Worm (Caenorhabditis elegans) whole organism, early embryonic: ENCODE measurements around the gene rom-1.

Experiments used
- B0310.2 ChIP-seq: sonication (generic microtip); optimal IDR thresholded peaks from 2 replicates; lab custom pipeline; 2016; ENCODE audit warnings: mild to moderate bottlenecking, missing genetic modification characterization, missing compliant biosample characterization
- F13C5.2 ChIP-seq: sonication (generic microtip); optimal IDR thresholded peaks from 2 replicates; lab custom pipeline; 2017; ENCODE audit warnings: mild to moderate bottlenecking, missing genetic modification characterization, inconsistent platforms, missing compliant biosample characterization
- aly-1 ChIP-seq: sonication (generic microtip); optimal IDR thresholded peaks from 2 replicates; lab custom pipeline; 2016; ENCODE audit warnings: missing genetic modification characterization, missing compliant biosample characterization
- ama-1 ChIP-seq: fragments of 150-350 bp; optimal IDR thresholded peaks from 2 replicates; lab custom pipeline; 2014
- ceh-13 ChIP-seq: fragments of 200-800 bp; sonication (Bioruptor generic); optimal IDR thresholded peaks from 2 replicates; lab custom pipeline; 2018; ENCODE audit warnings: mild to moderate bottlenecking, missing genetic modification characterization, missing compliant biosample characterization
- ceh-36 ChIP-seq: sonication (generic microtip); optimal IDR thresholded peaks from 2 replicates; lab custom pipeline; 2016; ENCODE audit warnings: missing genetic modification characterization, inconsistent platforms, missing compliant biosample characterization
- ets-7 ChIP-seq: sonication (generic microtip); optimal IDR thresholded peaks from 2 replicates; lab custom pipeline; 2016; ENCODE audit warnings: missing genotype, missing genetic modification characterization, missing compliant biosample characterization
- flt-1 ChIP-seq: fragments of 200-800 bp; sonication (Bioruptor generic); IDR thresholded peaks from 2 replicates; pipeline ENCODE4 v1.3.6; 2022; ENCODE audit warnings: missing genetic modification characterization, missing compliant biosample characterization
- hmbx-1 ChIP-seq: sonication (generic microtip); optimal IDR thresholded peaks from 2 replicates; lab custom pipeline; 2016; ENCODE audit warnings: mild to moderate bottlenecking, missing genetic modification characterization, missing compliant biosample characterization
- hmg-4 ChIP-seq: fragments of 200-800 bp; sonication (Bioruptor generic); optimal IDR thresholded peaks from 2 replicates; lab custom pipeline; 2018; ENCODE audit warnings: mild to moderate bottlenecking, missing genetic modification characterization, missing compliant biosample characterization
- hnd-1 ChIP-seq: sonication (generic microtip); optimal IDR thresholded peaks from 2 replicates; lab custom pipeline; 2016; ENCODE audit warnings: missing genetic modification characterization, missing compliant biosample characterization
- pes-1 ChIP-seq: fragments of 200-800 bp; sonication (Bioruptor generic); IDR thresholded peaks from 2 replicates; pipeline ENCODE4 v1.3.6; 2022; ENCODE audit warnings: missing genetic modification reagents, missing genetic modification characterization, missing compliant biosample characterization
- scrt-1 ChIP-seq: fragments of 200-800 bp; sonication (Bioruptor generic); IDR thresholded peaks from 2 replicates; pipeline ENCODE4 v1.3.6; 2022; ENCODE audit warnings: missing genetic modification characterization, missing compliant biosample characterization
- sea-1 ChIP-seq: fragments of 200-800 bp; sonication (Bioruptor generic); conservative IDR thresholded peaks from 2 replicates; pipeline ENCODE4 v1.3.6; 2022; ENCODE audit warnings: missing genetic modification characterization, missing compliant biosample characterization
- tbx-11 ChIP-seq: fragments of 200-800 bp; sonication (Bioruptor generic); IDR thresholded peaks from 2 replicates; pipeline ENCODE4 v1.3.6; 2022; ENCODE audit warnings: missing genetic modification characterization, missing compliant biosample characterization
- tbx-37 ChIP-seq: fragments of 200-800 bp; sonication (Bioruptor generic); conservative IDR thresholded peaks from 2 replicates; pipeline ENCODE4 v1.3.6; 2022; ENCODE audit warnings: missing genetic modification reagents, missing genetic modification characterization, missing compliant biosample characterization
- tra-4 ChIP-seq: sonication (generic microtip); optimal IDR thresholded peaks from 2 replicates; lab custom pipeline; 2017; ENCODE audit warnings: missing genetic modification characterization, missing compliant biosample characterization

Gene rom-1

ce11 chrIII:4906365-4906764, 631 bp upstream of the rom-1 start:
- TF ChIP-seq flt-1 (GFP tag; lab: Robert Waterston, UW), result no peak
- no peak for TF ChIP-seq ceh-13 (GFP tag; lab: Kevin White, UChicago)
- no peak for TF ChIP-seq pes-1 (GFP tag; lab: Robert Waterston, UW)
- no peak for TF ChIP-seq hmg-4 (GFP tag; lab: Kevin White, UChicago)
- no peak for TF ChIP-seq ets-7 (tag; lab: Kevin White, UChicago)
- TF ChIP-seq F13C5.2 (tag; lab: Kevin White, UChicago), result no peak
- no peak for TF ChIP-seq ama-1
- no peak for TF ChIP-seq sea-1 (GFP tag; lab: Robert Waterston, UW)
- TF ChIP-seq ceh-36 (tag; lab: Kevin White, UChicago), result no peak
- no peak for TF ChIP-seq tbx-37
- no peak for TF ChIP-seq aly-1 (tag; lab: Kevin White, UChicago)
- TF ChIP-seq tra-4, result no peak

- TF ChIP-seq scrt-1 (GFP tag; lab: Robert Waterston, UW) (no peak), aly-1 (tag; lab: Kevin White, UChicago) (no peak), ama-1 (no peak), ceh-13 (GFP tag; lab: Kevin White, UChicago) (no peak), pes-1 (GFP tag; lab: Robert Waterston, UW) (no peak), ets-7 (tag; lab: Kevin White, UChicago) (no peak), tra-4 (no peak), hmg-4 (GFP tag; lab: Kevin White, UChicago) (no peak), hnd-1 (tag; lab: Kevin White, UChicago) (no peak), sea-1 (GFP tag; lab: Robert Waterston, UW) (no peak), flt-1 (GFP tag; lab: Robert Waterston, UW) (no peak), tbx-11 (no peak)
These were observed 2.9 kb downstream of the rom-1 start, which contains the start of gene F26F4.12 for ce11 chrIII:4909938-4910337. Gene F26F4.12, minus strand, starts transcription at chrIII:4910038.

ce11 chrIII:4910956-4911355, 4.0 kb downstream of the rom-1 start, which contains the start of gene F26F4.2:
Gene F26F4.2, plus strand, starts transcription at chrIII:4911256.
- no peak for TF ChIP-seq hmg-4 (GFP tag; lab: Kevin White, UChicago)
- TF ChIP-seq pes-1 (GFP tag; lab: Robert Waterston, UW), result no peak
- no peak for TF ChIP-seq sea-1 (GFP tag; lab: Robert Waterston, UW)
- no peak for TF ChIP-seq B0310.2 (tag; lab: Kevin White, UChicago)
- no peak for TF ChIP-seq tbx-37

ce11 chrIII:4912317-4912716, 5.3 kb downstream of the rom-1 start, which contains the start of the genes F26F4.9 and cee-1:
Gene F26F4.9, minus strand, starts transcription at chrIII:4912521.
Gene cee-1, plus strand, starts transcription at chrIII:4912699.
- TF ChIP-seq hnd-1 (tag; lab: Kevin White, UChicago) (no peak), tbx-37 (0 out of 2 replicates have a peak, but pooled peaks have one; percentile 25)

- TF ChIP-seq hnd-1 (tag; lab: Kevin White, UChicago), result no peak
- no peak for TF ChIP-seq tra-4
- no peak for TF ChIP-seq hmbx-1 (tag; lab: Kevin White, UChicago)
- TF ChIP-seq ama-1, result no peak
- no peak for TF ChIP-seq sea-1 (GFP tag; lab: Robert Waterston, UW)
- TF ChIP-seq pes-1 (GFP tag; lab: Robert Waterston, UW), result no peak
- TF ChIP-seq B0310.2 (tag; lab: Kevin White, UChicago), result no peak
- TF ChIP-seq F13C5.2 (tag; lab: Kevin White, UChicago), result no peak
- no peak for TF ChIP-seq ceh-13 (GFP tag; lab: Kevin White, UChicago)
- TF ChIP-seq hmg-4 (GFP tag; lab: Kevin White, UChicago), result no peak
- no peak for TF ChIP-seq scrt-1 (GFP tag; lab: Robert Waterston, UW)
- no peak for TF ChIP-seq flt-1 (GFP tag; lab: Robert Waterston, UW)
- TF ChIP-seq tbx-11, result no peak
- no peak for TF ChIP-seq ceh-36 (tag; lab: Kevin White, UChicago)
- TF ChIP-seq tbx-37, result no peak
- no peak for TF ChIP-seq aly-1 (tag; lab: Kevin White, UChicago)
- no peak for TF ChIP-seq ets-7 (tag; lab: Kevin White, UChicago)
These were observed 6.7 kb downstream of the rom-1 start for ce11 chrIII:4913736-4914135.

- no peak for TF ChIP-seq ceh-36 (tag; lab: Kevin White, UChicago)
- no peak for TF ChIP-seq hmbx-1 (tag; lab: Kevin White, UChicago)
- TF ChIP-seq tbx-37, result no peak
- no peak for TF ChIP-seq pes-1 (GFP tag; lab: Robert Waterston, UW)
- TF ChIP-seq B0310.2 (tag; lab: Kevin White, UChicago), result no peak
- TF ChIP-seq scrt-1 (GFP tag; lab: Robert Waterston, UW), result no peak
- TF ChIP-seq ceh-13 (GFP tag; lab: Kevin White, UChicago), result no peak
- no peak for TF ChIP-seq aly-1 (tag; lab: Kevin White, UChicago)
- no peak for TF ChIP-seq F13C5.2 (tag; lab: Kevin White, UChicago)
- no peak for TF ChIP-seq tbx-11
- TF ChIP-seq sea-1 (GFP tag; lab: Robert Waterston, UW), result no peak
- no peak for TF ChIP-seq flt-1 (GFP tag; lab: Robert Waterston, UW)
These were observed 10.1 kb downstream of the rom-1 start, which contains the start of gene rars-1 for ce11 chrIII:4917077-4917476. Gene rars-1, minus strand, starts transcription at chrIII:4917177.

- TF ChIP-seq sea-1 (GFP tag; lab: Robert Waterston, UW) (no peak), flt-1 (GFP tag; lab: Robert Waterston, UW) (no peak), hnd-1 (tag; lab: Kevin White, UChicago) (no peak), pes-1 (GFP tag; lab: Robert Waterston, UW) (no peak), ama-1 (no peak), scrt-1 (GFP tag; lab: Robert Waterston, UW) (no peak), hmg-4 (GFP tag; lab: Kevin White, UChicago) (no peak), B0310.2 (tag; lab: Kevin White, UChicago) (no peak), ceh-36 (tag; lab: Kevin White, UChicago) (no peak), ceh-13 (GFP tag; lab: Kevin White, UChicago) (no peak), hmbx-1 (tag; lab: Kevin White, UChicago) (no peak), tbx-11 (no peak)
These were observed 11.1 kb downstream of the rom-1 start, which contains the start of gene rpb-8 for ce11 chrIII:4917960-4918712. Gene rpb-8, minus strand, starts transcription at chrIII:4918008.
